Fruit fly (Drosophila melanogaster) whole organism, embryonic: ENCODE data around the gene CG42489.

ENCODE experiments used
- Asciz ChIP-seq: fragments of 200-800 bp; sonication (Bioruptor generic); optimal IDR thresholded peaks from 2 replicates; lab custom pipeline; 2017; ENCODE audit warnings: missing biosample characterization, mild to moderate bottlenecking, missing genetic modification characterization, missing genetic modification reagents
- Awh ChIP-seq: fragments of 200-800 bp; sonication (Bioruptor generic); IDR thresholded peaks from 2 replicates; pipeline ENCODE4, ENCODE4 v1.3.6; 2022; ENCODE audit warnings: missing biosample characterization, missing genetic modification characterization
- Blimp-1 ChIP-seq: fragments of 200-800 bp; sonication (Bioruptor generic); optimal IDR thresholded peaks from 3 replicates; lab custom pipeline; 2018; ENCODE audit warnings: missing biosample characterization, missing genetic modification characterization, mild to moderate bottlenecking, moderate library complexity, missing genetic modification reagents
- CG10462 ChIP-seq: fragments of 200-800 bp; sonication (Bioruptor generic); optimal IDR thresholded peaks from 2 replicates; lab custom pipeline; 2016; ENCODE audit warnings: missing biosample characterization, missing genetic modification characterization
- CG10543 ChIP-seq: fragments of 200-800 bp; sonication (Bioruptor generic); optimal IDR thresholded peaks from 3 replicates; lab custom pipeline; 2017; ENCODE audit warnings: missing biosample characterization, mild to moderate bottlenecking, missing genetic modification characterization, moderate library complexity
- CG10979 ChIP-seq: fragments of 200-800 bp; sonication (Bioruptor generic); optimal IDR thresholded peaks from 2 replicates; lab custom pipeline; 2018; ENCODE audit warnings: missing biosample characterization, mild to moderate bottlenecking, missing genetic modification characterization, moderate library complexity
- CG12071 ChIP-seq: fragments of 200-800 bp; sonication (Bioruptor generic); optimal IDR thresholded peaks from 3 replicates; lab custom pipeline; 2018; ENCODE audit warnings: missing biosample characterization, mild to moderate bottlenecking, missing genetic modification characterization
- CG12104 ChIP-seq: fragments of 200-800 bp; sonication (Bioruptor generic); optimal IDR thresholded peaks from 3 replicates; lab custom pipeline; 2016; ENCODE audit warnings: missing biosample characterization, missing genetic modification characterization
- CG13287 ChIP-seq: fragments of 200-800 bp; sonication (Bioruptor generic); IDR thresholded peaks from 2 replicates; pipeline ENCODE4 v1.3.6; 2022; ENCODE audit warnings: missing biosample characterization, missing genetic modification characterization; ENCODE audit not compliant: partially characterized antibody
- CG14014 ChIP-seq: fragments of 200-800 bp; sonication (Bioruptor generic); IDR thresholded peaks from 2 replicates; pipeline ENCODE4 v1.3.6; 2022; ENCODE audit warnings: missing biosample characterization, missing genetic modification characterization
- CG1529 ChIP-seq: fragments of 200-800 bp; sonication (Bioruptor generic); optimal IDR thresholded peaks from 3 replicates; lab custom pipeline; 2018; ENCODE audit warnings: missing biosample characterization, missing genetic modification characterization
- CG15514 ChIP-seq: fragments of 200-800 bp; sonication (Bioruptor generic); optimal IDR thresholded peaks from 3 replicates; lab custom pipeline; 2017; ENCODE audit warnings: missing biosample characterization, missing genetic modification characterization, mild to moderate bottlenecking, moderate library complexity, missing genetic modification reagents
- CG15601 ChIP-seq: fragments of 200-800 bp; sonication (Bioruptor generic); optimal IDR thresholded peaks from 3 replicates; lab custom pipeline; 2019; ENCODE audit warnings: missing biosample characterization, mild to moderate bottlenecking, missing genetic modification characterization, moderate library complexity
- CG17359 ChIP-seq: fragments of 200-800 bp; sonication (Bioruptor generic); optimal IDR thresholded peaks from 3 replicates; lab custom pipeline; 2018; ENCODE audit warnings: missing biosample characterization, mild to moderate bottlenecking, missing genetic modification characterization, moderate library complexity
- CG1792 ChIP-seq: fragments of 200-800 bp; sonication (Bioruptor generic); optimal IDR thresholded peaks from 2 replicates; lab custom pipeline; 2016; ENCODE audit warnings: missing biosample characterization, missing genetic modification characterization
- CG31365 ChIP-seq: fragments of 200-800 bp; sonication (Bioruptor generic); optimal IDR thresholded peaks from 2 replicates; lab custom pipeline; 2018; ENCODE audit warnings: missing biosample characterization, mild to moderate bottlenecking, missing genetic modification characterization
- CG3163 ChIP-seq: fragments of 200-800 bp; sonication (Bioruptor generic); optimal IDR thresholded peaks from 3 replicates; lab custom pipeline; 2016; ENCODE audit warnings: missing biosample characterization, missing genetic modification characterization
- CG6813 ChIP-seq: fragments of 200-800 bp; sonication (Bioruptor generic); optimal IDR thresholded peaks from 2 replicates; lab custom pipeline; 2017; ENCODE audit warnings: missing biosample characterization, missing genetic modification characterization, mild to moderate bottlenecking, moderate library complexity, missing genetic modification reagents
- CG7357 ChIP-seq: fragments of 200-800 bp; sonication (Bioruptor generic); IDR thresholded peaks from 3 replicates; pipeline ENCODE4 v1.3.6; 2022; ENCODE audit warnings: missing biosample characterization, missing genetic modification characterization
- CG8765 ChIP-seq: fragments of 200-800 bp; sonication (Bioruptor generic); IDR thresholded peaks from 2 replicates; pipeline ENCODE4 v1.3.6; 2022; ENCODE audit warnings: missing biosample characterization, missing genetic modification characterization
- CkIIα-i1 ChIP-seq: fragments of 200-800 bp; sonication (Bioruptor generic); IDR thresholded peaks from 2 replicates; pipeline ENCODE4 v1.3.6; 2022; ENCODE audit warnings: missing biosample characterization, missing genetic modification characterization
- Eip74EF ChIP-seq, 2 experiments: fragments of 200-800 bp in 1 of 2; fragments of >200 bp in 1 of 2; sonication (Bioruptor generic) in 1 of 2; optimal IDR thresholded peaks; 2 replicates each; lab custom pipeline; 2017 to 2019; ENCODE audit warnings: missing biosample characterization in 2 of 2, missing genetic modification characterization in 2 of 2, mild to moderate bottlenecking in 1 of 2, moderate library complexity in 1 of 2
- Ets65A ChIP-seq: fragments of 200-800 bp; sonication (Bioruptor generic); peaks from one replicate; lab custom pipeline; 2016; ENCODE audit warnings: missing biosample characterization, missing genetic modification characterization
- Hr3 ChIP-seq: fragments of 200-800 bp; sonication (Bioruptor generic); optimal IDR thresholded peaks from 3 replicates; lab custom pipeline; 2016; ENCODE audit warnings: missing biosample characterization, missing genetic modification characterization
- Hsf ChIP-seq: fragments of 200-800 bp; sonication (Bioruptor generic); optimal IDR thresholded peaks from 3 replicates; lab custom pipeline; 2016; ENCODE audit warnings: missing biosample characterization, missing genetic modification characterization
- Usf ChIP-seq: fragments of 200-800 bp; sonication (Bioruptor generic); optimal IDR thresholded peaks from 2 replicates; lab custom pipeline; 2017; ENCODE audit warnings: missing genotype, missing biosample characterization, missing genetic modification characterization
- bbx ChIP-seq: fragments of 200-800 bp; sonication (Bioruptor generic); IDR thresholded peaks from 2 replicates; pipeline ENCODE4 v1.3.6; 2022; ENCODE audit warnings: missing biosample characterization, missing genetic modification characterization; ENCODE audit not compliant: partially characterized antibody
- bigmax ChIP-seq: fragments of 200-800 bp; sonication (Bioruptor generic); optimal IDR thresholded peaks from 2 replicates; lab custom pipeline; 2018; ENCODE audit warnings: missing biosample characterization, mild to moderate bottlenecking, missing genetic modification characterization
- chinmo ChIP-seq: fragments of 200-800 bp; sonication (Bioruptor generic); IDR thresholded peaks from 4 replicates; pipeline ENCODE4 v1.3.6; 2022; ENCODE audit warnings: missing biosample characterization, missing genetic modification characterization; ENCODE audit not compliant: partially characterized antibody
- chn ChIP-seq: fragments of 200-800 bp; sonication (Bioruptor generic); optimal IDR thresholded peaks from 2 replicates; lab custom pipeline; 2016; ENCODE audit warnings: missing biosample characterization, missing genetic modification characterization
- danr ChIP-seq: fragments of 200-800 bp; sonication (Bioruptor generic); IDR thresholded peaks from 2 replicates; pipeline ENCODE4 v1.3.6; 2022; ENCODE audit warnings: missing biosample characterization, missing genetic modification characterization
- dati ChIP-seq: fragments of 200-800 bp; sonication (Bioruptor generic); IDR thresholded peaks from 2 replicates; pipeline ENCODE4 v1.3.6; 2022; ENCODE audit warnings: missing biosample characterization, missing genetic modification characterization
- eyg ChIP-seq: fragments of 200-800 bp; sonication (Bioruptor generic); optimal IDR thresholded peaks from 3 replicates; lab custom pipeline; 2016; ENCODE audit warnings: missing biosample characterization, missing genetic modification characterization
- fu2 ChIP-seq: fragments of 200-800 bp; sonication (Bioruptor generic); optimal IDR thresholded peaks from 2 replicates; lab custom pipeline; 2016; ENCODE audit warnings: missing biosample characterization, missing genetic modification characterization
- gcm ChIP-seq: fragments of 200-800 bp; sonication (Bioruptor generic); optimal IDR thresholded peaks from 2 replicates; lab custom pipeline; 2019; ENCODE audit warnings: missing biosample characterization, mild to moderate bottlenecking, missing genetic modification characterization, moderate library complexity
- gcm2 ChIP-seq: fragments of 200-800 bp; sonication (Bioruptor generic); optimal IDR thresholded peaks from 2 replicates; lab custom pipeline; 2016; ENCODE audit warnings: missing biosample characterization, missing genetic modification characterization
- hbn ChIP-seq: fragments of 200-800 bp; sonication (Bioruptor generic); IDR thresholded peaks from 2 replicates; pipeline ENCODE4 v1.3.6; 2022; ENCODE audit warnings: missing biosample characterization, missing genetic modification characterization; ENCODE audit not compliant: partially characterized antibody
- jumu ChIP-seq: fragments of 200-800 bp; sonication (Bioruptor generic); optimal IDR thresholded peaks from 3 replicates; lab custom pipeline; 2016; ENCODE audit warnings: missing biosample characterization, missing genetic modification characterization
- kay ChIP-seq: fragments of 200-800 bp; sonication (Bioruptor generic); optimal IDR thresholded peaks from 2 replicates; lab custom pipeline; 2016; ENCODE audit warnings: missing biosample characterization, missing genetic modification characterization
- knrl ChIP-seq: fragments of 200-800 bp; sonication (Bioruptor generic); IDR thresholded peaks from 3 replicates; pipeline ENCODE4 v1.3.6; 2022; ENCODE audit warnings: missing biosample characterization, missing genetic modification characterization; ENCODE audit not compliant: partially characterized antibody
- lab ChIP-seq: fragments of 200-800 bp; sonication (Bioruptor generic); optimal IDR thresholded peaks from 3 replicates; lab custom pipeline; 2017; ENCODE audit warnings: missing biosample characterization, missing genetic modification characterization, mild to moderate bottlenecking, moderate library complexity, missing genetic modification reagents
- nau ChIP-seq: fragments of 200-800 bp; sonication (Bioruptor generic); optimal IDR thresholded peaks from 3 replicates; lab custom pipeline; 2017; ENCODE audit warnings: missing biosample characterization, mild to moderate bottlenecking, missing genetic modification characterization, missing genetic modification reagents
- oc ChIP-seq: fragments of 200-800 bp; sonication (Bioruptor generic); optimal IDR thresholded peaks from 2 replicates; lab custom pipeline; 2018; ENCODE audit warnings: missing biosample characterization, mild to moderate bottlenecking, missing genetic modification characterization, moderate library complexity
- onecut ChIP-seq: fragments of 200-800 bp; sonication (Bioruptor generic); IDR thresholded peaks from 2 replicates; pipeline ENCODE4 v1.3.6; 2022; ENCODE audit warnings: missing biosample characterization, missing genetic modification characterization
- p53 ChIP-seq: fragments of 200-800 bp; sonication (Bioruptor generic); optimal IDR thresholded peaks from 2 replicates; lab custom pipeline; 2016; ENCODE audit warnings: missing biosample characterization, missing genetic modification characterization
- salm ChIP-seq: fragments of 200-800 bp; sonication (Bioruptor generic); optimal IDR thresholded peaks from 2 replicates; lab custom pipeline; 2018; ENCODE audit warnings: missing biosample characterization, mild to moderate bottlenecking, missing genetic modification characterization
- stwl ChIP-seq: fragments of 200-800 bp; sonication (Bioruptor generic); optimal IDR thresholded peaks from 3 replicates; lab custom pipeline; 2018; ENCODE audit warnings: missing biosample characterization, mild to moderate bottlenecking, missing genetic modification characterization, moderate library complexity
- trem ChIP-seq: fragments of 200-800 bp; optimal IDR thresholded peaks from 3 replicates; lab custom pipeline; 2019; ENCODE audit warnings: missing biosample characterization, mild to moderate bottlenecking, missing genetic modification characterization, moderate library complexity
- vfl ChIP-seq: fragments of 200-800 bp; sonication (Bioruptor generic); optimal IDR thresholded peaks from 2 replicates; lab custom pipeline; 2016; ENCODE audit warnings: missing biosample characterization, missing genetic modification characterization

Gene CG42489

DNA sequence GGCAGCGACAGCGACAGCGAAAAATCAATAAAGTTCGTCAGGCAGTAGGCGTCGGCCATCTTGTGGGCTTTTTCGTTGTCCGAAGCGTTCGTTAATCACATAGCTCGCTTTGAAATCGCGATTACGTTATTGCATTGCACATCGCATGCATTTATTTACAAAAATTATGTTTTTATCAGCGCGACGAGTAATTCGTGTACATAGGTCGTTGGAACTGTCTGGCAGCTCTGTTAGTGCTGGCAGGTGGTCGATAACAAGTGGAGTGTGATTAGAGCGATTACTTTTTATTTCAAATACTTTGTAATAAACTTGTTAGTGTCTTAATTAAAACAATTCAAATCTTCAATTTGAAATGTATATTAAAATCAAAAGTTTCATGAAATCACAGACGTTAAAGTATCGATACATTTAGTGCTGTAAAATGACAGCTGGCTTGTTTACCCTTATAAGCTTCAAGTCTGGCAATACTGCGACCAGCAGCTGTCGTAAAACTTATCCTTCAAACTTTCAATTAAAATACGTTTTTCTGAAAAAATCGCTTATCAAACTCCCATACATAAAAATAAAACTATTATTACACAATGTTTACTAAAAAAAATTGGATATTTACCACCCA lies 9.2 kb upstream of the CG42489 start, which contains the start of gene CG8032 (continued):
- no peak for TF ChIP-seq CG12071 (GFP tag; lab: Kevin White, UChicago)
- TF ChIP-seq CG7357, result no peak
- peak; percentile 94 for TF ChIP-seq Ets65A
- TF ChIP-seq chn (GFP tag; lab: Kevin White, UChicago), result peak; percentile 21
- peak; percentile 11 for TF ChIP-seq vfl (GFP tag; lab: Kevin White, UChicago)
- peak; percentile 65 for TF ChIP-seq knrl
- no peak for TF ChIP-seq bigmax (GFP tag; lab: Kevin White, UChicago)
- TF ChIP-seq CG12104 (GFP tag; lab: Kevin White, UChicago), result no peak
- TF ChIP-seq salm, result no peak
- TF ChIP-seq CG6813 (GFP tag; lab: Kevin White, UChicago), result no peak
- peak; percentile 36 for TF ChIP-seq gcm
- no peak for TF ChIP-seq Asciz (GFP tag; lab: Kevin White, UChicago)
- peak; percentile 29 for TF ChIP-seq Blimp-1 (GFP tag; lab: Kevin White, UChicago)
- no peak for TF ChIP-seq CG1792
- peak; percentile 22 for TF ChIP-seq CG3163 (GFP tag; lab: Kevin White, UChicago)
- peak; percentile 5 for TF ChIP-seq Hr3 (GFP tag; lab: Kevin White, UChicago)
- peak; percentile 54 for TF ChIP-seq CG15514
- peak; percentile 70 for TF ChIP-seq CG10543
- TF ChIP-seq Hsf, result peak; percentile 50
- no peak for TF ChIP-seq Eip74EF (GFP tag; optimal IDR thresholded peaks at IDR 0.05; lab: Kevin White, UChicago)
- no peak for TF ChIP-seq CG1529 (GFP tag; lab: Kevin White, UChicago)
- 0 out of 4 replicates have a peak, but pooled peaks have one; percentile 61 for TF ChIP-seq chinmo (GFP tag; lab: Robert Waterston, UW)
- peak; percentile 32 for TF ChIP-seq p53
- no peak for TF ChIP-seq CG31365 (tag; lab: Kevin White, UChicago)
- TF ChIP-seq bbx (GFP tag; lab: Robert Waterston, UW), result no peak; the same call in 1 of the 2 replicates
- TF ChIP-seq lab, result peak; percentile 33
- peak; percentile 83 for TF ChIP-seq trem (tag; lab: Kevin White, UChicago)
- peak; percentile 18 for TF ChIP-seq CG10979 (tag; lab: Kevin White, UChicago)
- TF ChIP-seq CG10462 (GFP tag; lab: Kevin White, UChicago), result peak; percentile 37
- peak; percentile 31 for TF ChIP-seq eyg (GFP tag; lab: Kevin White, UChicago)
- peak; percentile 80 for TF ChIP-seq CG13287
- TF ChIP-seq dati (GFP tag; lab: Robert Waterston, UW), result no peak
- peak; percentile 65 for TF ChIP-seq stwl (tag; lab: Kevin White, UChicago)
- no peak for TF ChIP-seq CG8765 (GFP tag; lab: Robert Waterston, UW)
- peak; percentile 41 for TF ChIP-seq CG15601
- TF ChIP-seq onecut (GFP tag; lab: Robert Waterston, UW), result peak; percentile 98
- TF ChIP-seq kay (GFP tag; lab: Kevin White, UChicago), result peak; percentile 52
- TF ChIP-seq nau (GFP tag; lab: Kevin White, UChicago), result peak; percentile 7
- TF ChIP-seq gcm2, result no peak
- peak; percentile 44 for TF ChIP-seq jumu (GFP tag; lab: Kevin White, UChicago)
- TF ChIP-seq CG17359 (tag; lab: Kevin White, UChicago), result peak; percentile 36
- peak; percentile 40 for TF ChIP-seq fu2 (GFP tag; lab: Kevin White, UChicago)
- TF ChIP-seq CG14014 (GFP tag; lab: Robert Waterston, UW), result no peak
- no peak for TF ChIP-seq CkIIα-i1 (GFP tag; lab: Robert Waterston, UW)
- TF ChIP-seq Awh (GFP tag; lab: Robert Waterston, UW), result no peak
- TF ChIP-seq danr (GFP tag; lab: Robert Waterston, UW), result no peak
- peak; percentile 59 for TF ChIP-seq hbn (GFP tag; lab: Robert Waterston, UW)
- TF ChIP-seq oc (tag; lab: Kevin White, UChicago), result no peak
- no peak for TF ChIP-seq Usf
